Worm (Caenorhabditis elegans) whole organism, L3 larva: ENCODE measurements around the gene vha-4.

Experiments
- R02D3.7 ChIP-seq: fragments of 150-350 bp; optimal IDR thresholded peaks from 2 replicates; lab custom pipeline; 2014; ENCODE audit warnings: missing biosample characterization, missing genetic modification characterization
- ZK546.5 ChIP-seq: sonication (generic microtip); optimal IDR thresholded peaks from 2 replicates; lab custom pipeline; 2017; ENCODE audit warnings: missing biosample characterization, missing genetic modification characterization
- aly-2 ChIP-seq: fragments of 150-350 bp; optimal IDR thresholded peaks from 2 replicates; lab custom pipeline; 2014; ENCODE audit warnings: missing biosample characterization, missing genetic modification characterization
- ama-1 ChIP-seq: fragments of 150-350 bp; optimal IDR thresholded peaks from 2 replicates; lab custom pipeline; 2018
- ceh-16 ChIP-seq: sonication (generic microtip); optimal IDR thresholded peaks from 2 replicates; lab custom pipeline; 2017; ENCODE audit warnings: missing biosample characterization, missing genetic modification characterization
- ceh-28 ChIP-seq: fragments of 150-350 bp; optimal IDR thresholded peaks from 2 replicates; lab custom pipeline; 2014; ENCODE audit warnings: missing biosample characterization, missing genetic modification reagents, missing genetic modification characterization
- ceh-82 ChIP-seq: fragments of 150-350 bp; optimal IDR thresholded peaks from 2 replicates; lab custom pipeline; 2014; ENCODE audit warnings: missing biosample characterization, missing genetic modification characterization
- ceh-9 ChIP-seq: sonication (generic microtip); optimal IDR thresholded peaks from 2 replicates; lab custom pipeline; 2018; ENCODE audit warnings: missing biosample characterization, missing genetic modification characterization
- daf-12 ChIP-seq: fragments of 150-350 bp; optimal IDR thresholded peaks from 2 replicates; lab custom pipeline; 2014; ENCODE audit warnings: missing biosample characterization, missing genetic modification reagents, missing genetic modification characterization
- egl-27 ChIP-seq: sonication (generic microtip); optimal IDR thresholded peaks from 4 replicates; lab custom pipeline; 2017; ENCODE audit warnings: missing biosample characterization, missing genetic modification reagents, missing genetic modification characterization
- egl-5 ChIP-seq: fragments of 150-350 bp; optimal IDR thresholded peaks from 2 replicates; lab custom pipeline; 2017; ENCODE audit warnings: missing biosample characterization, missing genetic modification reagents, missing genetic modification characterization, inconsistent platforms
- elt-1 ChIP-seq: fragments of 150-350 bp; optimal IDR thresholded peaks from 2 replicates; lab custom pipeline; 2014; ENCODE audit warnings: missing biosample characterization, missing genetic modification characterization
- elt-2 ChIP-seq: sonication (generic microtip); optimal IDR thresholded peaks from 2 replicates; lab custom pipeline; 2016; ENCODE audit warnings: missing genetic modification reagents, mild to moderate bottlenecking, missing genetic modification characterization, missing compliant biosample characterization
- elt-3 ChIP-seq, 3 experiments: fragments of 150-350 bp in 1 of 3; sonication (generic microtip) in 2 of 3; optimal IDR thresholded peaks; 2 replicates in 2 of 3; 4 replicates in 1 of 3; lab custom pipeline; 2014 to 2017; ENCODE audit warnings: missing biosample characterization in 3 of 3, missing genetic modification characterization in 3 of 3
- eor-1 ChIP-seq, 2 experiments: fragments of 150-350 bp; optimal IDR thresholded peaks; 2 replicates each; lab custom pipeline; 2014 to 2018; ENCODE audit warnings: missing biosample characterization in 2 of 2, missing genetic modification characterization in 2 of 2
- fkh-10 ChIP-seq: sonication (generic microtip); optimal IDR thresholded peaks from 2 replicates; lab custom pipeline; 2017; ENCODE audit warnings: missing biosample characterization, missing genetic modification reagents, missing genetic modification characterization
- fkh-2 ChIP-seq: fragments of 150-350 bp; optimal IDR thresholded peaks from 2 replicates; lab custom pipeline; 2014; ENCODE audit warnings: missing biosample characterization, missing genetic modification reagents, missing genetic modification characterization
- fos-1 ChIP-seq: fragments of 150-350 bp; optimal IDR thresholded peaks from 2 replicates; lab custom pipeline; 2014; ENCODE audit warnings: missing biosample characterization, missing genetic modification characterization
- hmg-11 ChIP-seq: sonication (generic microtip); optimal IDR thresholded peaks from 2 replicates; lab custom pipeline; 2016; ENCODE audit warnings: missing genetic modification characterization, missing compliant biosample characterization
- jun-1 ChIP-seq: fragments of 150-350 bp; optimal IDR thresholded peaks from 2 replicates; lab custom pipeline; 2014; ENCODE audit warnings: missing biosample characterization, missing genetic modification reagents, missing genetic modification characterization
- lin-15B ChIP-seq: fragments of 150-350 bp; optimal IDR thresholded peaks from 2 replicates; lab custom pipeline; 2014; ENCODE audit warnings: missing biosample characterization, missing genetic modification characterization
- lin-39 ChIP-seq: fragments of 150-350 bp; optimal IDR thresholded peaks from 2 replicates; lab custom pipeline; 2018; ENCODE audit warnings: missing biosample characterization, missing genetic modification reagents, missing genetic modification characterization
- lsy-12 ChIP-seq: sonication (generic microtip); optimal IDR thresholded peaks from 2 replicates; lab custom pipeline; 2016; ENCODE audit warnings: mild to moderate bottlenecking, missing genetic modification characterization, missing compliant biosample characterization
- mdl-1 ChIP-seq: fragments of 150-350 bp; optimal IDR thresholded peaks from 2 replicates; lab custom pipeline; 2014; ENCODE audit warnings: missing biosample characterization, missing genetic modification characterization
- mml-1 ChIP-seq: fragments of 150-350 bp; sonication (generic microtip); optimal IDR thresholded peaks from 3 replicates; lab custom pipeline; 2014; ENCODE audit warnings: missing biosample characterization, missing genetic modification characterization
- nfya-1 ChIP-seq: sonication (generic microtip); optimal IDR thresholded peaks from 2 replicates; lab custom pipeline; 2017; ENCODE audit warnings: missing genetic modification characterization, mild to moderate bottlenecking, missing compliant biosample characterization, antibody characterized with exemption, moderate library complexity; ENCODE audit not compliant: insufficient read depth
- nhr-11 ChIP-seq: fragments of 150-350 bp; optimal IDR thresholded peaks from 2 replicates; lab custom pipeline; 2014; ENCODE audit warnings: missing biosample characterization, missing genetic modification characterization
- nhr-12 ChIP-seq: fragments of 150-350 bp; optimal IDR thresholded peaks from 2 replicates; lab custom pipeline; 2014; ENCODE audit warnings: missing biosample characterization, missing genetic modification characterization
- nhr-23 ChIP-seq: fragments of 150-350 bp; optimal IDR thresholded peaks from 2 replicates; lab custom pipeline; 2014; ENCODE audit warnings: missing biosample characterization, missing genetic modification reagents, missing genetic modification characterization
- nhr-237 ChIP-seq: fragments of 150-350 bp; optimal IDR thresholded peaks from 2 replicates; lab custom pipeline; 2014; ENCODE audit warnings: missing biosample characterization, missing genetic modification characterization
- nhr-25 ChIP-seq: sonication (generic microtip); optimal IDR thresholded peaks from 2 replicates; lab custom pipeline; 2017; ENCODE audit warnings: missing biosample characterization, missing genetic modification characterization
- nhr-28 ChIP-seq: fragments of 150-350 bp; optimal IDR thresholded peaks from 2 replicates; lab custom pipeline; 2014; ENCODE audit warnings: missing biosample characterization, missing genetic modification characterization
- nhr-43 ChIP-seq: sonication (generic microtip); optimal IDR thresholded peaks from 2 replicates; lab custom pipeline; 2016; ENCODE audit warnings: mild to moderate bottlenecking, missing genetic modification characterization, missing compliant biosample characterization; ENCODE audit not compliant: poor library complexity, severe bottlenecking
- nhr-67 ChIP-seq: fragments of 150-350 bp; optimal IDR thresholded peaks from 2 replicates; lab custom pipeline; 2014; ENCODE audit warnings: missing biosample characterization, missing genetic modification characterization
- nhr-76 ChIP-seq: fragments of 150-350 bp; sonication (generic microtip); optimal IDR thresholded peaks from 5 replicates; lab custom pipeline; 2014; ENCODE audit warnings: missing biosample characterization, missing genetic modification characterization
- nhr-77 ChIP-seq: fragments of 150-350 bp; optimal IDR thresholded peaks from 2 replicates; lab custom pipeline; 2014; ENCODE audit warnings: missing biosample characterization, missing genetic modification characterization
- pha-4 ChIP-seq: fragments of 150-350 bp; optimal IDR thresholded peaks from 2 replicates; lab custom pipeline; 2014; ENCODE audit warnings: missing biosample characterization, missing genetic modification reagents, missing genetic modification characterization
- pqm-1 ChIP-seq: fragments of 150-350 bp; optimal IDR thresholded peaks from 2 replicates; lab custom pipeline; 2017; ENCODE audit warnings: missing biosample characterization, missing genetic modification characterization, inconsistent platforms
- sea-2 ChIP-seq: fragments of 150-350 bp; sonication (generic microtip); optimal IDR thresholded peaks from 4 replicates; lab custom pipeline; 2014; ENCODE audit warnings: missing biosample characterization, missing genetic modification reagents, missing genetic modification characterization
- skn-1 ChIP-seq: fragments of 150-350 bp; optimal IDR thresholded peaks from 2 replicates; lab custom pipeline; 2014; ENCODE audit warnings: missing biosample characterization, missing genetic modification characterization
- snpc-4 ChIP-seq: fragments of 150-350 bp; optimal IDR thresholded peaks from 2 replicates; lab custom pipeline; 2014; ENCODE audit warnings: missing biosample characterization, missing genetic modification characterization
- tbx-2 ChIP-seq: sonication (generic microtip); optimal IDR thresholded peaks from 2 replicates; lab custom pipeline; 2016; ENCODE audit warnings: mild to moderate bottlenecking, missing genetic modification characterization, missing compliant biosample characterization
- unc-39 ChIP-seq: sonication (generic microtip); optimal IDR thresholded peaks from 4 replicates; lab custom pipeline; 2017; ENCODE audit warnings: missing biosample characterization, missing genetic modification characterization
- unc-62 ChIP-seq: fragments of 150-350 bp; sonication (generic microtip); optimal IDR thresholded peaks from 4 replicates; lab custom pipeline; 2014; ENCODE audit warnings: missing biosample characterization, missing genetic modification reagents, missing genetic modification characterization
- zag-1 ChIP-seq: fragments of 150-350 bp; optimal IDR thresholded peaks from 2 replicates; lab custom pipeline; 2014; ENCODE audit warnings: missing biosample characterization, missing genetic modification characterization
- ztf-11 ChIP-seq: fragments of 150-350 bp; optimal IDR thresholded peaks from 2 replicates; lab custom pipeline; 2014; ENCODE audit warnings: missing biosample characterization, missing genetic modification characterization
- ztf-4 ChIP-seq: fragments of 150-350 bp; optimal IDR thresholded peaks from 2 replicates; lab custom pipeline; 2014; ENCODE audit warnings: missing biosample characterization, missing genetic modification characterization

Gene vha-4

ce11 chrII:7863480-7864125, 15.5 kb downstream of the vha-4 start:
- TF ChIP-seq nhr-25 (tag; lab: Kevin White, UChicago) (no peak), lin-15B (tag; lab: Kevin White, UChicago) (peak; percentile 48)

ce11 chrII:7860221-7860928, 18.7 kb downstream of the vha-4 start, which contains the start of gene lin-5:
TSS of gene lin-5 (plus strand) at chrII:7860574.
- TF ChIP-seq nhr-25 (tag; lab: Kevin White, UChicago) (peak; percentile 19), nhr-76 (tag; lab: Kevin White, UChicago) (no peak), lin-39 (peak; percentile 64), nhr-237 (tag; lab: Kevin White, UChicago) (no peak), sea-2 (GFP tag; lab: Kevin White, UChicago) (no peak), fkh-2 (no peak), ztf-4 (tag; lab: Kevin White, UChicago) (no peak), lsy-12 (no peak), tbx-2 (no peak), R02D3.7 (tag; lab: Kevin White, UChicago) (no peak), ztf-11 (tag; lab: Kevin White, UChicago) (no peak), egl-27 (no peak), mml-1 (tag; lab: Kevin White, UChicago) (no peak), unc-39 (no peak), nhr-11 (tag; lab: Kevin White, UChicago) (no peak), ceh-82 (tag; lab: Kevin White, UChicago) (no peak), elt-3 (tag; optimal IDR thresholded peaks at IDR 0.05; lab: Kevin White, UChicago) (no peak), fkh-10 (GFP tag; lab: Kevin White, UChicago) (no peak), snpc-4 (peak; percentile 59), egl-5 (peak; percentile 54), ama-1 (no peak), ZK546.5 (no peak), unc-62 (GFP tag; lab: Kevin White, UChicago) (no peak), mdl-1 (tag; lab: Kevin White, UChicago) (no peak), ceh-9 (tag; lab: Kevin White, UChicago) (no peak), eor-1 (tag; optimal IDR thresholded peaks at IDR 0.05; lab: Kevin White, UChicago) (no peak), daf-12 (tag; lab: Kevin White, UChicago) (no peak), pha-4 (tag; lab: Kevin White, UChicago) (peak; percentile 57), skn-1 (no peak), lin-15B (tag; lab: Kevin White, UChicago) (peak; percentile 79), elt-1 (tag; lab: Kevin White, UChicago) (no peak), pqm-1 (tag; lab: Kevin White, UChicago) (no peak), fos-1 (no peak), ceh-16 (tag; lab: Kevin White, UChicago) (no peak), nhr-12 (no peak), nhr-28 (tag; lab: Kevin White, UChicago) (no peak), nhr-77 (tag; lab: Kevin White, UChicago) (no peak), nhr-43 (no peak), nhr-23 (no peak), ceh-28 (tag; lab: Kevin White, UChicago) (no peak), aly-2 (no peak), elt-2 (tag; lab: Kevin White, UChicago) (peak; percentile 5), nfya-1 (tag; lab: Kevin White, UChicago) (peak; percentile 67), nhr-67 (no peak), zag-1 (tag; lab: Kevin White, UChicago) (no peak), jun-1 (tag; lab: Kevin White, UChicago) (no peak), hmg-11 (tag; lab: Kevin White, UChicago) (peak; percentile 57)
